Worm (Caenorhabditis elegans) whole organism, L4 larva: ENCODE data around the gene clc-11.

Source experiments
- F10B5.3 ChIP-seq: sonication (generic microtip); optimal IDR thresholded peaks from 2 replicates; lab custom pipeline; 2016; ENCODE audit warnings: mild to moderate bottlenecking, missing genetic modification characterization, missing compliant biosample characterization
- F37D6.2 ChIP-seq: sonication (generic microtip); optimal IDR thresholded peaks from 2 replicates; lab custom pipeline; 2016; ENCODE audit warnings: mild to moderate bottlenecking, missing genetic modification characterization, missing compliant biosample characterization
- Y75B8A.6 ChIP-seq: fragments of 200-800 bp; sonication (Bioruptor generic); IDR thresholded peaks from 2 replicates; pipeline ENCODE4 v1.3.6; 2022; ENCODE audit warnings: missing genetic modification reagents, missing genetic modification characterization, missing compliant biosample characterization
- ZK337.2 ChIP-seq: fragments of 200-800 bp; sonication (Bioruptor generic); IDR thresholded peaks from 2 replicates; pipeline ENCODE4 v1.3.6; 2022; ENCODE audit warnings: missing genetic modification reagents, missing genetic modification characterization, missing compliant biosample characterization
- ZK546.5 ChIP-seq, 2 experiments: sonication (generic microtip); optimal IDR thresholded peaks; 2 replicates each; lab custom pipeline; 2017; ENCODE audit warnings: missing biosample characterization in 2 of 2, missing genetic modification characterization in 2 of 2
- aha-1 ChIP-seq: fragments of 150-350 bp; peaks from one replicate; lab custom pipeline; 2014; ENCODE audit warnings: missing biosample characterization, missing genetic modification characterization
- arid-1 ChIP-seq: fragments of 200-800 bp; sonication (Bioruptor generic); conservative IDR thresholded peaks from 2 replicates; pipeline ENCODE4 v1.3.6; 2022; ENCODE audit warnings: missing genetic modification reagents, missing genetic modification characterization, missing compliant biosample characterization
- ceh-82 ChIP-seq: sonication (generic microtip); optimal IDR thresholded peaks from 2 replicates; lab custom pipeline; 2017; ENCODE audit warnings: missing biosample characterization, missing genetic modification characterization
- ces-1 ChIP-seq: fragments of 150-350 bp; sonication (generic microtip); optimal IDR thresholded peaks from 4 replicates; lab custom pipeline; 2014; ENCODE audit warnings: missing biosample characterization, missing genetic modification reagents, missing genetic modification characterization
- daf-12 ChIP-seq: fragments of 150-350 bp; optimal IDR thresholded peaks from 2 replicates; lab custom pipeline; 2014; ENCODE audit warnings: missing biosample characterization, missing genetic modification reagents, missing genetic modification characterization
- daf-19 ChIP-seq: fragments of 200-800 bp; sonication (Bioruptor generic); conservative IDR thresholded peaks from 2 replicates; pipeline ENCODE4 v1.3.6; 2022; ENCODE audit warnings: missing genetic modification characterization, missing compliant biosample characterization
- daf-8 ChIP-seq: fragments of 200-800 bp; sonication (Bioruptor generic); IDR thresholded peaks from 2 replicates; pipeline ENCODE4 v1.3.6; 2022; ENCODE audit warnings: missing genetic modification characterization, missing compliant biosample characterization
- dpl-1 ChIP-seq: fragments of 150-350 bp; optimal IDR thresholded peaks from 2 replicates; lab custom pipeline; 2014; ENCODE audit warnings: missing biosample characterization, missing genetic modification reagents, missing genetic modification characterization
- egl-27 ChIP-seq: sonication (generic microtip); optimal IDR thresholded peaks from 3 replicates; lab custom pipeline; 2017; ENCODE audit warnings: missing biosample characterization, missing genetic modification reagents, missing genetic modification characterization
- hif-1 ChIP-seq, 2 experiments: sonication (generic microtip); optimal IDR thresholded peaks; 2 replicates each; lab custom pipeline; 2016 to 2017; ENCODE audit warnings: missing compliant biosample characterization in 2 of 2, missing genetic modification characterization in 2 of 2, missing genetic modification reagents in 2 of 2, missing genotype in 2 of 2, mild to moderate bottlenecking in 1 of 2
- hlh-30 ChIP-seq: sonication (generic microtip); optimal IDR thresholded peaks from 2 replicates; lab custom pipeline; 2017; ENCODE audit warnings: antibody characterized with exemption, mild to moderate bottlenecking, missing genetic modification characterization, missing compliant biosample characterization; ENCODE audit not compliant: insufficient read depth
- hmg-1.1 ChIP-seq: fragments of 200-800 bp; sonication (Bioruptor generic); IDR thresholded peaks from 2 replicates; pipeline ENCODE4 v1.3.6; 2022; ENCODE audit warnings: missing genetic modification reagents, missing genetic modification characterization, missing compliant biosample characterization
- jun-1 ChIP-seq: fragments of 150-350 bp; optimal IDR thresholded peaks from 2 replicates; lab custom pipeline; 2014; ENCODE audit warnings: missing biosample characterization, missing genetic modification reagents, missing genetic modification characterization
- madf-5 ChIP-seq, 2 experiments: fragments of 200-800 bp; sonication (Bioruptor generic); IDR thresholded peaks; 2 replicates each; pipeline ENCODE4 v1.3.6; 2022; ENCODE audit warnings: missing compliant biosample characterization in 2 of 2, missing genetic modification characterization in 2 of 2
- madf-9 ChIP-seq: fragments of 200-800 bp; sonication (Bioruptor generic); conservative IDR thresholded peaks from 2 replicates; pipeline ENCODE4 v1.3.6; 2022; ENCODE audit warnings: missing genetic modification reagents, missing genetic modification characterization, missing compliant biosample characterization
- mdt-29 ChIP-seq: fragments of 200-800 bp; sonication (Bioruptor generic); IDR thresholded peaks from 2 replicates; pipeline ENCODE4 v1.3.6; 2022; ENCODE audit warnings: missing genetic modification reagents, missing genetic modification characterization, missing compliant biosample characterization
- mep-1 ChIP-seq: fragments of 150-350 bp; sonication (generic microtip); optimal IDR thresholded peaks from 3 replicates; lab custom pipeline; 2014; ENCODE audit warnings: missing biosample characterization, missing genetic modification characterization
- mxl-2 ChIP-seq: fragments of 200-800 bp; sonication (Bioruptor generic); conservative IDR thresholded peaks from 2 replicates; pipeline ENCODE4 v1.3.6; 2022; ENCODE audit warnings: missing genetic modification reagents, missing genetic modification characterization, missing compliant biosample characterization
- nhr-102 ChIP-seq: sonication (generic microtip); optimal IDR thresholded peaks from 2 replicates; lab custom pipeline; 2016; ENCODE audit warnings: mild to moderate bottlenecking, missing genetic modification characterization, moderate library complexity, missing compliant biosample characterization
- nhr-11 ChIP-seq: fragments of 150-350 bp; optimal IDR thresholded peaks from 2 replicates; lab custom pipeline; 2014; ENCODE audit warnings: missing biosample characterization, missing genetic modification characterization
- nhr-237 ChIP-seq: sonication (generic microtip); optimal IDR thresholded peaks from 2 replicates; lab custom pipeline; 2017; ENCODE audit warnings: missing biosample characterization, missing genetic modification characterization
- nhr-41 ChIP-seq: fragments of 200-800 bp; sonication (Bioruptor generic); IDR thresholded peaks from 2 replicates; pipeline ENCODE4 v1.3.6; 2022; ENCODE audit warnings: missing genetic modification reagents, missing genetic modification characterization, missing compliant biosample characterization
- nhr-42 ChIP-seq: fragments of 200-800 bp; sonication (Bioruptor generic); IDR thresholded peaks from 2 replicates; pipeline ENCODE4 v1.3.6; 2022; ENCODE audit warnings: missing genetic modification characterization, missing compliant biosample characterization
- nhr-76 ChIP-seq: fragments of 150-350 bp; optimal IDR thresholded peaks from 2 replicates; lab custom pipeline; 2014; ENCODE audit warnings: missing biosample characterization, missing genetic modification characterization
- saeg-2 ChIP-seq: fragments of 200-800 bp; sonication (Bioruptor generic); IDR thresholded peaks from 2 replicates; pipeline ENCODE4 v1.3.6; 2022; ENCODE audit warnings: missing genetic modification reagents, missing genetic modification characterization, missing compliant biosample characterization
- set-16 ChIP-seq: fragments of 200-800 bp; sonication (Bioruptor generic); IDR thresholded peaks from 2 replicates; pipeline ENCODE4 v1.3.6; 2022; ENCODE audit warnings: missing genetic modification reagents, missing genetic modification characterization, missing compliant biosample characterization
- skn-1 ChIP-seq: fragments of 150-350 bp; optimal IDR thresholded peaks from 2 replicates; lab custom pipeline; 2014; ENCODE audit warnings: missing biosample characterization, missing genetic modification characterization
- unc-62 ChIP-seq, 3 experiments: fragments of 150-350 bp in 1 of 3; sonication (generic microtip); optimal IDR thresholded peaks in 2 of 3; peaks in 1 of 3; 1 replicate in 1 of 3; 2 replicates in 2 of 3; lab custom pipeline; 2014 to 2017; ENCODE audit warnings: missing biosample characterization in 3 of 3, missing genetic modification characterization in 3 of 3, missing genetic modification reagents in 3 of 3, missing genotype in 1 of 3
- zfp-2 ChIP-seq: sonication (generic microtip); optimal IDR thresholded peaks from 2 replicates; lab custom pipeline; 2016; ENCODE audit warnings: mild to moderate bottlenecking, missing genetic modification characterization, missing compliant biosample characterization
- zip-2 ChIP-seq: fragments of 150-350 bp; optimal IDR thresholded peaks from 2 replicates; lab custom pipeline; 2014; ENCODE audit warnings: missing biosample characterization, missing genetic modification characterization

clc-11 gene

DNA sequence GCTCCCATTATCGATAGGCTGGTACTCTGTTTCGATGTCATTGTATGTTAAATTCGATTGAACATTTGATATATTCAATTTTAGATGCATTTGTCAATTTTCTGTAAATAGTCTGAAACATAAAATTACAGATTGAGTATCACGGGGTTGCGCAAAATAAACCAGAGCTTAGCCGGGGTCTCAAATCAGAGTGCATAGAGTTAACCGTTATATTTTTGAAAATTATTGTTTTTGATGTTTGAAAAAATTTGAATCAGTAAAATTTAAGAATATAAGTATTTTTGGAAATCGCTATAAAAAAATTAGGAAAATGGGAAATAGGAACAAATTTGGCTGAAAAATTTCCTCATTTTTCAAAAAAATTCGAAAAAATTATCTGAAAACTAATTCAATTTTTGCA lies 20.2 kb upstream of the clc-11 start, which contains the start of gene F10A3.17:
Gene F10A3.17 (minus strand): TSS at position 101 of the 400 bp plus-strand sequence.
- TF ChIP-seq hlh-30 (no peak), hif-1 (tag; optimal IDR thresholded peaks at IDR 0.05; lab: Kevin White, UChicago) (no peak), F37D6.2 (tag; lab: Kevin White, UChicago) (no peak), madf-5 (GFP tag; IDR thresholded peaks at IDR 0.05; lab: Robert Waterston, UW) (no peak), saeg-2 (GFP tag; lab: Robert Waterston, UW) (no peak), nhr-11 (tag; lab: Kevin White, UChicago) (no peak), nhr-237 (tag; lab: Kevin White, UChicago) (no peak)

DNA sequence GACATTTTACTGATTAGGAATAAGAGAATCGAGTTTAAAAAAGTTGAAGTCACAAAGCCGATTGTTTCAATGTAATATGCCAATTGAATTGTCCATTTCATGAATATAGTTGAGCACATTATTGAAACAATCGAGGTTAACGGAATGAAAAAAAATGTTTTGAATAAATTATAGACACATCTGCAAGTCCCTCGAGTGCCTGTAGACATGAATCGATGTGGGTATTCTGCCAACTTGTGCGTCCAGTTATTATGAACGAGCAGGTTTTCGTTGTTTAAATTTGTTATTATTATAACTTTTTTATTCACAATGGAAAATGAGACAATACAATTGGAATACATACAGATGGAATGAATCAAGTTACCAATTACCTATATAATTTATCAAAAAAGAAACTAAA lies 19.0 kb upstream of the clc-11 start, which contains the start of gene str-99:
Gene str-99 (minus strand): TSS at position 101 of the 400 bp plus-strand sequence.
- peak in 1 of 2 experiments; percentile 39 for TF ChIP-seq unc-62 (GFP tag; optimal IDR thresholded peaks at IDR 0.05 in 1 of 2; lab: Kevin White, UChicago)
- TF ChIP-seq unc-62 (tag; optimal IDR thresholded peaks at IDR 0.05; lab: Kevin White, UChicago), result no peak
- TF ChIP-seq dpl-1 (GFP tag; lab: Kevin White, UChicago), result no peak
- no peak for TF ChIP-seq arid-1 (GFP tag; lab: Robert Waterston, UW)

DNA sequence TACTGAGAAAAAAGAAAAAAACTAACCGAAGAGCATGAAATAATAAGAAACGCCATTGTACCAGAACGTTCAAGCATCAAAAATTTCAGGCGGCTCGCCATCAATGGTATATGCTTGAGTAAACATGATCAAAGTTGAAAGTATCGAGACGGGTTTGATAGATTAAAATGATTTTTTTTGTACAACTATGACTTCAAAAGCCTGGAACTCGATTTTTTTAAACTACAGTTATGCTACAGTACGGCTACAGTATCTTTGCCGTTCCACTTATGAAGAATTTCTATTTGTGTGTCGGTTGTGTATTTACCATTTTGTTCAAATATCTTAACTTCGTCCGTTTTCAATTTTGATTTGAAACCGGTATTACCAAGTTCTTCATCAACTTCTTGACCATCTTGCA lies 15.7 kb upstream of the clc-11 start, which contains the start of gene str-97:
Gene str-97 (minus strand): TSS at position 101 of the 400 bp plus-strand sequence.
- TF ChIP-seq ces-1 (GFP tag; lab: Kevin White, UChicago) (no peak), unc-62 (GFP tag; optimal IDR thresholded peaks at IDR 0.05 in 1 of 2; lab: Kevin White, UChicago) (peak in 1 of 2 experiments; percentile 62), unc-62 (tag; optimal IDR thresholded peaks at IDR 0.05; lab: Kevin White, UChicago) (no peak)

DNA sequence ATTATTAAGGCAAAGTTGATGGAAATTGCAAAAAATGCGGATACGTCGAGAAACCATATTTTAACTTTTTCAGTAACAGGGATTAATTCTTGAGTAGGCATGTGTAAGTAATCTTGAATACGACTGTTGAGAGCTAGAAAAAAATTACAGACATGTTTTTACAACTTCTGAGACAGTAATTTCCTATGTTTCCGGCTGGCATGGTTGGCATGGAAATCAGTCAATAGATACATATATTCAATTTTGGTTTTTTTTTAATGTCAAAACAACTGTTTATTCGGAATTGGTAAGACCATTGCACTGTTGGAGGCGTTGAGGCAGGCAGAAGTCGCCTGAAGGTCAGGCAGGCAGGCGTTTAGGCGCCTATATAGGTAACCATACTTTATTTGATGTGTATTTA lies 13.9 kb upstream of the clc-11 start, which contains the start of gene str-254:
Gene str-254 (minus strand): TSS at position 101 of the 400 bp plus-strand sequence.
- TF ChIP-seq hlh-30, result no peak
- no peak for TF ChIP-seq ZK546.5 (tag; optimal IDR thresholded peaks at IDR 0.05; lab: Kevin White, UChicago)
- TF ChIP-seq daf-12 (tag; lab: Kevin White, UChicago), result no peak
- no peak for TF ChIP-seq zfp-2 (tag; lab: Kevin White, UChicago)
- no peak for TF ChIP-seq madf-9 (GFP tag; lab: Robert Waterston, UW)
- no peak for TF ChIP-seq ces-1 (GFP tag; lab: Kevin White, UChicago)
- TF ChIP-seq jun-1 (tag; lab: Kevin White, UChicago), result no peak
- no peak for TF ChIP-seq hmg-1.1 (GFP tag; lab: Robert Waterston, UW)
- TF ChIP-seq aha-1 (tag; lab: Kevin White, UChicago), result no peak
- no peak for TF ChIP-seq ZK337.2
- no peak for TF ChIP-seq nhr-102
- TF ChIP-seq unc-62 (GFP tag; optimal IDR thresholded peaks at IDR 0.05 in 1 of 2; lab: Kevin White, UChicago), result no peak
- TF ChIP-seq unc-62 (tag; optimal IDR thresholded peaks at IDR 0.05; lab: Kevin White, UChicago), result no peak
- TF ChIP-seq F10B5.3, result no peak
- no peak for TF ChIP-seq madf-5 (GFP tag; IDR thresholded peaks at IDR 0.05; lab: Robert Waterston, UW)
- no peak for TF ChIP-seq nhr-42 (GFP tag; lab: Robert Waterston, UW)
- no peak for TF ChIP-seq mxl-2 (GFP tag; lab: Robert Waterston, UW)

DNA sequence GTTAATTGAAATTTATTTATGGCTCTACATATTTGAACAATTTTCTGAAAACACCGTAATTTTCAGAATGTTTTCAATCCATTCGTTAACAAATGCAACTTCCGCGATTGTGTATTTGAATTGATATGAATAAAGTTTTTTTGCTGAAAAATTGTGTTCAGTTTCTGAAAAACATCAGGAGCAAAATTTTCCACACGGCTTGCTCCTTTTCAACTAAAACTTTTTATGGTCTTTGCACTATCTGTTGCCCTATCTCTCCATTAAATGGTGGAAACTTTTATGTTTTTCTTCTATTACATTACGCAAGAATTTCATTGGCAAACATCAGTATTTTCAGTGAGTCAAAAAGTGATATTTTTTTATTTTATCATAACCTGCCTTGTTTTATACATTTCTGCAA lies 9.4 kb upstream of the clc-11 start, which contains the start of gene F10A3.4:
Gene F10A3.4 (plus strand): TSS at position 301 of the 400 bp plus-strand sequence.
- TF ChIP-seq mep-1 (tag; lab: Kevin White, UChicago) (no peak), egl-27 (tag; lab: Kevin White, UChicago) (no peak), F10B5.3 (no peak), nhr-76 (tag; lab: Kevin White, UChicago) (no peak), zip-2 (tag; lab: Kevin White, UChicago) (no peak), ZK546.5 (tag; optimal IDR thresholded peaks at IDR 0.05; lab: Kevin White, UChicago) (no peak), daf-8 (GFP tag; lab: Robert Waterston, UW) (no peak), mdt-29 (no peak), skn-1 (tag; lab: Kevin White, UChicago) (no peak), nhr-41 (GFP tag; lab: Robert Waterston, UW) (no peak), Y75B8A.6 (no peak), ceh-82 (tag; lab: Kevin White, UChicago) (no peak), set-16 (GFP tag; lab: Robert Waterston, UW) (no peak), daf-19 (no peak)
